Worm (Caenorhabditis elegans) whole organism, L3 larva: ENCODE data around the gene W08F4.12.

ENCODE experiments used
- R02D3.7 ChIP-seq: fragments of 150-350 bp; optimal IDR thresholded peaks from 2 replicates; lab custom pipeline; 2014; ENCODE audit warnings: missing biosample characterization, missing genetic modification characterization
- aly-2 ChIP-seq: fragments of 150-350 bp; optimal IDR thresholded peaks from 2 replicates; lab custom pipeline; 2014; ENCODE audit warnings: missing biosample characterization, missing genetic modification characterization
- ama-1 ChIP-seq: fragments of 150-350 bp; optimal IDR thresholded peaks from 2 replicates; lab custom pipeline; 2018
- ceh-82 ChIP-seq: fragments of 150-350 bp; optimal IDR thresholded peaks from 2 replicates; lab custom pipeline; 2014; ENCODE audit warnings: missing biosample characterization, missing genetic modification characterization
- ceh-9 ChIP-seq: sonication (generic microtip); optimal IDR thresholded peaks from 2 replicates; lab custom pipeline; 2018; ENCODE audit warnings: missing biosample characterization, missing genetic modification characterization
- daf-12 ChIP-seq: fragments of 150-350 bp; optimal IDR thresholded peaks from 2 replicates; lab custom pipeline; 2014; ENCODE audit warnings: missing biosample characterization, missing genetic modification reagents, missing genetic modification characterization
- egl-27 ChIP-seq: sonication (generic microtip); optimal IDR thresholded peaks from 4 replicates; lab custom pipeline; 2017; ENCODE audit warnings: missing biosample characterization, missing genetic modification reagents, missing genetic modification characterization
- elt-1 ChIP-seq: fragments of 150-350 bp; optimal IDR thresholded peaks from 2 replicates; lab custom pipeline; 2014; ENCODE audit warnings: missing biosample characterization, missing genetic modification characterization
- eor-1 ChIP-seq, 2 experiments: fragments of 150-350 bp; optimal IDR thresholded peaks; 2 replicates each; lab custom pipeline; 2014 to 2018; ENCODE audit warnings: missing biosample characterization in 2 of 2, missing genetic modification characterization in 2 of 2
- fkh-2 ChIP-seq: fragments of 150-350 bp; optimal IDR thresholded peaks from 2 replicates; lab custom pipeline; 2014; ENCODE audit warnings: missing biosample characterization, missing genetic modification reagents, missing genetic modification characterization
- hmg-11 ChIP-seq: sonication (generic microtip); optimal IDR thresholded peaks from 2 replicates; lab custom pipeline; 2016; ENCODE audit warnings: missing genetic modification characterization, missing compliant biosample characterization
- jun-1 ChIP-seq: fragments of 150-350 bp; optimal IDR thresholded peaks from 2 replicates; lab custom pipeline; 2014; ENCODE audit warnings: missing biosample characterization, missing genetic modification reagents, missing genetic modification characterization
- lin-15B ChIP-seq: fragments of 150-350 bp; optimal IDR thresholded peaks from 2 replicates; lab custom pipeline; 2014; ENCODE audit warnings: missing biosample characterization, missing genetic modification characterization
- lin-39 ChIP-seq: fragments of 150-350 bp; optimal IDR thresholded peaks from 2 replicates; lab custom pipeline; 2018; ENCODE audit warnings: missing biosample characterization, missing genetic modification reagents, missing genetic modification characterization
- lsy-12 ChIP-seq: sonication (generic microtip); optimal IDR thresholded peaks from 2 replicates; lab custom pipeline; 2016; ENCODE audit warnings: mild to moderate bottlenecking, missing genetic modification characterization, missing compliant biosample characterization
- mdl-1 ChIP-seq: fragments of 150-350 bp; optimal IDR thresholded peaks from 2 replicates; lab custom pipeline; 2014; ENCODE audit warnings: missing biosample characterization, missing genetic modification characterization
- mml-1 ChIP-seq: fragments of 150-350 bp; sonication (generic microtip); optimal IDR thresholded peaks from 3 replicates; lab custom pipeline; 2014; ENCODE audit warnings: missing biosample characterization, missing genetic modification characterization
- nhr-11 ChIP-seq: fragments of 150-350 bp; optimal IDR thresholded peaks from 2 replicates; lab custom pipeline; 2014; ENCODE audit warnings: missing biosample characterization, missing genetic modification characterization
- nhr-23 ChIP-seq: fragments of 150-350 bp; optimal IDR thresholded peaks from 2 replicates; lab custom pipeline; 2014; ENCODE audit warnings: missing biosample characterization, missing genetic modification reagents, missing genetic modification characterization
- nhr-237 ChIP-seq: fragments of 150-350 bp; optimal IDR thresholded peaks from 2 replicates; lab custom pipeline; 2014; ENCODE audit warnings: missing biosample characterization, missing genetic modification characterization
- nhr-25 ChIP-seq: sonication (generic microtip); optimal IDR thresholded peaks from 2 replicates; lab custom pipeline; 2017; ENCODE audit warnings: missing biosample characterization, missing genetic modification characterization
- nhr-28 ChIP-seq: fragments of 150-350 bp; optimal IDR thresholded peaks from 2 replicates; lab custom pipeline; 2014; ENCODE audit warnings: missing biosample characterization, missing genetic modification characterization
- nhr-43 ChIP-seq: sonication (generic microtip); optimal IDR thresholded peaks from 2 replicates; lab custom pipeline; 2016; ENCODE audit warnings: mild to moderate bottlenecking, missing genetic modification characterization, missing compliant biosample characterization; ENCODE audit not compliant: poor library complexity, severe bottlenecking
- nhr-67 ChIP-seq: fragments of 150-350 bp; optimal IDR thresholded peaks from 2 replicates; lab custom pipeline; 2014; ENCODE audit warnings: missing biosample characterization, missing genetic modification characterization
- nhr-76 ChIP-seq: fragments of 150-350 bp; sonication (generic microtip); optimal IDR thresholded peaks from 5 replicates; lab custom pipeline; 2014; ENCODE audit warnings: missing biosample characterization, missing genetic modification characterization
- pha-4 ChIP-seq: fragments of 150-350 bp; optimal IDR thresholded peaks from 2 replicates; lab custom pipeline; 2014; ENCODE audit warnings: missing biosample characterization, missing genetic modification reagents, missing genetic modification characterization
- pqm-1 ChIP-seq: fragments of 150-350 bp; optimal IDR thresholded peaks from 2 replicates; lab custom pipeline; 2017; ENCODE audit warnings: missing biosample characterization, missing genetic modification characterization, inconsistent platforms
- sea-2 ChIP-seq: fragments of 150-350 bp; sonication (generic microtip); optimal IDR thresholded peaks from 4 replicates; lab custom pipeline; 2014; ENCODE audit warnings: missing biosample characterization, missing genetic modification reagents, missing genetic modification characterization
- skn-1 ChIP-seq: fragments of 150-350 bp; optimal IDR thresholded peaks from 2 replicates; lab custom pipeline; 2014; ENCODE audit warnings: missing biosample characterization, missing genetic modification characterization
- snpc-4 ChIP-seq: fragments of 150-350 bp; optimal IDR thresholded peaks from 2 replicates; lab custom pipeline; 2014; ENCODE audit warnings: missing biosample characterization, missing genetic modification characterization
- tbx-2 ChIP-seq: sonication (generic microtip); optimal IDR thresholded peaks from 2 replicates; lab custom pipeline; 2016; ENCODE audit warnings: mild to moderate bottlenecking, missing genetic modification characterization, missing compliant biosample characterization
- unc-39 ChIP-seq: sonication (generic microtip); optimal IDR thresholded peaks from 4 replicates; lab custom pipeline; 2017; ENCODE audit warnings: missing biosample characterization, missing genetic modification characterization
- unc-62 ChIP-seq: fragments of 150-350 bp; sonication (generic microtip); optimal IDR thresholded peaks from 4 replicates; lab custom pipeline; 2014; ENCODE audit warnings: missing biosample characterization, missing genetic modification reagents, missing genetic modification characterization
- zag-1 ChIP-seq: fragments of 150-350 bp; optimal IDR thresholded peaks from 2 replicates; lab custom pipeline; 2014; ENCODE audit warnings: missing biosample characterization, missing genetic modification characterization
- ztf-4 ChIP-seq: fragments of 150-350 bp; optimal IDR thresholded peaks from 2 replicates; lab custom pipeline; 2014; ENCODE audit warnings: missing biosample characterization, missing genetic modification characterization

Gene W08F4.12

DNA sequence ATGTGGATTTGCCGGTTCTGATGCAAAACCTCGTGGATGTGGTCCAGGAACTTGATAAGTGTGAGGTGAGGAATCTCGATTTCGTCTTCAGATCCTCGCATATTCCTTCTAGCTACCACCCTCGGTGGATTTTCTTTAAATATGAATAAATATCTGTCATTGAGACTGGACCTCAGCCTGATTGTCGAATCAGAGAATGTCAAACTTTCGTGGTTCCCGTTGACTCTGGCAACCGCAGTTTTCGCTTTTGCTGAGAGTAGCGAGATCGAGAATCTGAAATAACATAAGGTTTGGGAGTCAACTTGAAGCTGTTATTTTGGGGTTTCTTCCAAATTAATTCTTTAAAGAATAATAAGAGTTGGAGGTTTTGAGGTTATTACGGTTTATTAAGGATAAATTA lies 1.6 kb downstream of the W08F4.12 start, which contains the start of gene fbxb-14:
Gene fbxb-14 (minus strand): TSS at position 101 of the 400 bp plus-strand sequence.
- TF ChIP-seq hmg-11 (tag; lab: Kevin White, UChicago), result no peak
- no peak for TF ChIP-seq nhr-11 (tag; lab: Kevin White, UChicago)
- TF ChIP-seq nhr-25, result no peak
- TF ChIP-seq snpc-4 (tag; lab: Kevin White, UChicago), result no peak
- no peak for TF ChIP-seq fkh-2 (tag; lab: Kevin White, UChicago)
- TF ChIP-seq nhr-67 (tag; lab: Kevin White, UChicago), result no peak
- TF ChIP-seq nhr-76 (tag; lab: Kevin White, UChicago), result no peak
- TF ChIP-seq egl-27 (tag; lab: Kevin White, UChicago), result no peak
- TF ChIP-seq mdl-1 (tag; lab: Kevin White, UChicago), result no peak
- TF ChIP-seq skn-1, result no peak
- TF ChIP-seq, all 47 proteins: peak for 0

ce11 chrII:581983-582382 lies 2.2 kb downstream of the W08F4.12 start:
- TF ChIP-seq aly-2 (no peak), pha-4 (tag; lab: Kevin White, UChicago) (no peak), ceh-82 (no peak), hmg-11 (tag; lab: Kevin White, UChicago) (no peak), fkh-2 (tag; lab: Kevin White, UChicago) (no peak), mdl-1 (tag; lab: Kevin White, UChicago) (no peak), skn-1 (no peak), daf-12 (tag; lab: Kevin White, UChicago) (no peak), nhr-11 (tag; lab: Kevin White, UChicago) (no peak), unc-39 (no peak), ztf-4 (no peak), nhr-28 (tag; lab: Kevin White, UChicago) (no peak), lsy-12 (no peak), tbx-2 (no peak), lin-39 (no peak), R02D3.7 (tag; lab: Kevin White, UChicago) (no peak), ceh-9 (no peak)

DNA sequence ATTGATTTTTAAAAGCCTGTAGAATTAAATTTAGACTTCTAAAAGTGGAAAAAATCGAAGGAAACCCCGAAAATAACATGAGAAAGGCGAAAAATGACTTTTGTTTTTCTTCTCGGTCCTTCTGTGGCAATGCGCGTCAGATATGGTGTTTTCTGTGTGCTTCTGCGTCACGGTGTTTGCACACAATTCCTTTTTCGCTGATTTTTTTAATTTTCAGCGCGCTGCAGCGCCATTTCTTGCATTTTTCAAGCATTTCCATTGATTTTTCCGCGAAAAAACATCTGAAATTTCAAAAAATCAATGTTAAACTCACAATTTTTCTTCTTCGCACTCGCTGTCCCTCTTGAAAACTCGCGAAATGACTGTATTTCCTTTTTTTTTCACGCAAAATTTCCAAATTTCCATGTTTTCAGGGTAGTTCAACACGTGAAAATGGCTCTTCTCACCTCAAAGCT lies 4.0 kb downstream of the W08F4.12 start, which contains the start of the genes cdc-37 and W08F4.3:
Gene cdc-37 (minus strand): TSS at position 405 of the 455 bp plus-strand sequence.
Gene W08F4.3 (plus strand): TSS at position 414 of the 455 bp plus-strand sequence.
- TF ChIP-seq lin-15B (tag; lab: Kevin White, UChicago) (peak; percentile 16), jun-1 (tag; lab: Kevin White, UChicago) (no peak), pqm-1 (no peak), hmg-11 (tag; lab: Kevin White, UChicago) (peak; percentile 44)

DNA sequence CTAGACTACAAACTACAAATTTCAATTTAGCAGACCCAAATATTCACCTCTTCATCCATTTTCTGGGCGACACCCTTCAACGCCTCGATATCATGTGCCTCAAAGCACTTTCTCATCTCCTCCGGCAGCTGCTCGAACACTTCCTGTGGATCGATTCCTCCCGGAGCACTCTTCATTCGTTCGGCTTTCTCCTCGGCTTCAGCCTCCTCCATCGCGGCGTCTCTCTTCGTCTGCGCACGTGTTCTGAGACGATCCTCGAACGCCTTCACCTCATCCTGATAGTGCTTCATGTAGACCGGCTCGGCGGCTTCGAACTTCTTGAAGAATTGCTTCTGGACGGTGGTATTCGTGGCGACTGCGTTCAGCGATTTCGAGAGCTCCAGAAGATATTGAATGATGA lies 5.4 kb downstream of the W08F4.12 start:
- TF ChIP-seq ceh-82 (no peak), zag-1 (tag; lab: Kevin White, UChicago) (no peak), unc-39 (no peak), sea-2 (GFP tag; lab: Kevin White, UChicago) (no peak), nhr-43 (tag; lab: Kevin White, UChicago) (no peak), mml-1 (tag; lab: Kevin White, UChicago) (no peak), eor-1 (tag; optimal IDR thresholded peaks at IDR 0.05; lab: Kevin White, UChicago) (no peak)

DNA sequence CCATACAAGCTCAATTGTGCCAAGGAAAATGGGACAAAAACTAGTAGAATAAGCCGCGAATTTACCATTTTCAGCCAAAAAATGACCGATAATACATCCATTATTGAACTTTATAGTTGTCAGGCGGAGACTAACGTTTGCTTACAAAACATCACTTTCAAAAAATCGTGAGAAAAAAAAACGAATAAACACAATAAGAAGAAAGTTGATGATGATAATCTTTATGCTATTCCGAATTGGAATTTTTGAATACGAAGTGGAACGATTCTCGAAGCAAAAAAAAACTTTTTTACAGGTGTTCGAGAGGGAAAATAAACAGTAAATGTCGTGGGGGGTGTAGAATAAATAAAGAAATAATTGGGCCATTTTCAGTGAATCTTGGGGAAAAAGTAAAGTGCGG lies 6.6 kb downstream of the W08F4.12 start, which contains the start of gene W08F4.7:
Gene W08F4.7 (minus strand): TSS at position 101 of the 400 bp plus-strand sequence.
- TF ChIP-seq hmg-11 (tag; lab: Kevin White, UChicago) (no peak), unc-39 (no peak), mdl-1 (tag; lab: Kevin White, UChicago) (no peak), fkh-2 (tag; lab: Kevin White, UChicago) (no peak), skn-1 (no peak), nhr-237 (tag; lab: Kevin White, UChicago) (no peak), unc-62 (GFP tag; lab: Kevin White, UChicago) (no peak), elt-1 (tag; lab: Kevin White, UChicago) (no peak), pha-4 (tag; lab: Kevin White, UChicago) (no peak), ama-1 (lab: Kevin White, UChicago) (no peak), nhr-23 (tag; lab: Kevin White, UChicago) (no peak), R02D3.7 (tag; lab: Kevin White, UChicago) (no peak)
